Worm (Caenorhabditis elegans) whole organism, L4 larva: ENCODE data around the gene F47B8.1.

Experiments
- F10B5.3 ChIP-seq: sonication (generic microtip); optimal IDR thresholded peaks from 2 replicates; lab custom pipeline; 2016; ENCODE audit warnings: mild to moderate bottlenecking, missing genetic modification characterization, missing compliant biosample characterization
- F37D6.2 ChIP-seq: sonication (generic microtip); optimal IDR thresholded peaks from 2 replicates; lab custom pipeline; 2016; ENCODE audit warnings: mild to moderate bottlenecking, missing genetic modification characterization, missing compliant biosample characterization
- Y48G9A.11 ChIP-seq: fragments of 200-800 bp; sonication (Bioruptor generic); IDR thresholded peaks from 2 replicates; pipeline ENCODE4 v1.3.6; 2022; ENCODE audit warnings: missing genetic modification reagents, missing genetic modification characterization, missing compliant biosample characterization
- aha-1 ChIP-seq: fragments of 150-350 bp; peaks from one replicate; lab custom pipeline; 2014; ENCODE audit warnings: missing biosample characterization, missing genetic modification characterization
- aly-2 ChIP-seq: sonication (generic microtip); optimal IDR thresholded peaks from 2 replicates; lab custom pipeline; 2018; ENCODE audit warnings: missing biosample characterization, missing genetic modification characterization
- ama-1 ChIP-seq: fragments of 150-350 bp; optimal IDR thresholded peaks from 2 replicates; lab custom pipeline; 2014; ENCODE audit warnings: inconsistent platforms, mixed read lengths
- ceh-28 ChIP-seq: fragments of 150-350 bp; optimal IDR thresholded peaks from 2 replicates; lab custom pipeline; 2014; ENCODE audit warnings: missing biosample characterization, missing genetic modification reagents, missing genetic modification characterization
- ceh-44 ChIP-seq: fragments of 200-800 bp; sonication (Bioruptor generic); IDR thresholded peaks from 2 replicates; pipeline ENCODE4 v1.3.6; 2022; ENCODE audit warnings: missing genetic modification reagents, missing genetic modification characterization, missing compliant biosample characterization
- ceh-82 ChIP-seq: sonication (generic microtip); optimal IDR thresholded peaks from 2 replicates; lab custom pipeline; 2017; ENCODE audit warnings: missing biosample characterization, missing genetic modification characterization
- ces-1 ChIP-seq: fragments of 150-350 bp; sonication (generic microtip); optimal IDR thresholded peaks from 4 replicates; lab custom pipeline; 2014; ENCODE audit warnings: missing biosample characterization, missing genetic modification reagents, missing genetic modification characterization
- cey-2 ChIP-seq: sonication (generic microtip); optimal IDR thresholded peaks from 3 replicates; lab custom pipeline; 2017; ENCODE audit warnings: missing genetic modification characterization, mild to moderate bottlenecking, missing compliant biosample characterization, antibody characterized with exemption, borderline replicate concordance; ENCODE audit not compliant: insufficient read depth
- ctbp-1 ChIP-seq: fragments of 200-800 bp; sonication (Bioruptor generic); IDR thresholded peaks from 2 replicates; pipeline ENCODE4 v1.3.6; 2022; ENCODE audit warnings: missing genetic modification reagents, missing genetic modification characterization, missing compliant biosample characterization
- daf-19 ChIP-seq: fragments of 200-800 bp; sonication (Bioruptor generic); conservative IDR thresholded peaks from 2 replicates; pipeline ENCODE4 v1.3.6; 2022; ENCODE audit warnings: missing genetic modification characterization, missing compliant biosample characterization
- dmd-8 ChIP-seq: fragments of 200-800 bp; sonication (Bioruptor generic); IDR thresholded peaks from 2 replicates; pipeline ENCODE4 v1.3.6; 2022; ENCODE audit warnings: missing genetic modification characterization, missing compliant biosample characterization
- duxl-1 ChIP-seq: sonication (generic microtip); optimal IDR thresholded peaks from 2 replicates; lab custom pipeline; 2016; ENCODE audit warnings: mild to moderate bottlenecking, missing genetic modification characterization, moderate library complexity, missing compliant biosample characterization; ENCODE audit not compliant: poor library complexity
- egl-27 ChIP-seq: sonication (generic microtip); optimal IDR thresholded peaks from 3 replicates; lab custom pipeline; 2017; ENCODE audit warnings: missing biosample characterization, missing genetic modification reagents, missing genetic modification characterization
- egl-43 ChIP-seq: fragments of 200-800 bp; sonication (Bioruptor generic); IDR thresholded peaks from 2 replicates; pipeline ENCODE4 v1.3.6; 2022; ENCODE audit warnings: missing genetic modification reagents, missing genetic modification characterization, missing compliant biosample characterization
- fos-1 ChIP-seq: fragments of 150-350 bp; optimal IDR thresholded peaks from 2 replicates; lab custom pipeline; 2014; ENCODE audit warnings: missing biosample characterization, missing genetic modification characterization
- lin-15B ChIP-seq: fragments of 150-350 bp; sonication (generic microtip); optimal IDR thresholded peaks from 3 replicates; lab custom pipeline; 2014; ENCODE audit warnings: missing biosample characterization, missing genetic modification characterization
- lin-39 ChIP-seq: fragments of 150-350 bp; optimal IDR thresholded peaks from 2 replicates; lab custom pipeline; 2014; ENCODE audit warnings: missing biosample characterization, missing genetic modification reagents, missing genetic modification characterization
- madf-9 ChIP-seq: fragments of 200-800 bp; sonication (Bioruptor generic); conservative IDR thresholded peaks from 2 replicates; pipeline ENCODE4 v1.3.6; 2022; ENCODE audit warnings: missing genetic modification reagents, missing genetic modification characterization, missing compliant biosample characterization
- mxl-2 ChIP-seq: fragments of 200-800 bp; sonication (Bioruptor generic); conservative IDR thresholded peaks from 2 replicates; pipeline ENCODE4 v1.3.6; 2022; ENCODE audit warnings: missing genetic modification reagents, missing genetic modification characterization, missing compliant biosample characterization
- mxl-3 ChIP-seq: fragments of 200-800 bp; sonication (Bioruptor generic); optimal IDR thresholded peaks from 2 replicates; lab custom pipeline; 2018; ENCODE audit warnings: mild to moderate bottlenecking, missing genetic modification characterization, missing compliant biosample characterization
- nhr-10 ChIP-seq: fragments of 150-350 bp; optimal IDR thresholded peaks from 2 replicates; lab custom pipeline; 2014; ENCODE audit warnings: missing biosample characterization, missing genetic modification characterization
- nhr-11 ChIP-seq: fragments of 150-350 bp; optimal IDR thresholded peaks from 2 replicates; lab custom pipeline; 2014; ENCODE audit warnings: missing biosample characterization, missing genetic modification characterization
- nhr-111 ChIP-seq: fragments of 200-800 bp; sonication (Bioruptor generic); optimal IDR thresholded peaks from 2 replicates; lab custom pipeline; 2018; ENCODE audit warnings: mild to moderate bottlenecking, missing genetic modification characterization, missing compliant biosample characterization
- nhr-41 ChIP-seq: fragments of 200-800 bp; sonication (Bioruptor generic); IDR thresholded peaks from 2 replicates; pipeline ENCODE4 v1.3.6; 2022; ENCODE audit warnings: missing genetic modification reagents, missing genetic modification characterization, missing compliant biosample characterization
- nhr-42 ChIP-seq: fragments of 200-800 bp; sonication (Bioruptor generic); IDR thresholded peaks from 2 replicates; pipeline ENCODE4 v1.3.6; 2022; ENCODE audit warnings: missing genetic modification characterization, missing compliant biosample characterization
- nhr-48 ChIP-seq: sonication (generic microtip); optimal IDR thresholded peaks from 2 replicates; lab custom pipeline; 2016; ENCODE audit warnings: mild to moderate bottlenecking, missing genetic modification characterization, missing compliant biosample characterization
- nhr-76 ChIP-seq: fragments of 150-350 bp; optimal IDR thresholded peaks from 2 replicates; lab custom pipeline; 2014; ENCODE audit warnings: missing biosample characterization, missing genetic modification characterization
- php-3 ChIP-seq: fragments of 200-800 bp; sonication (Bioruptor generic); IDR thresholded peaks from 2 replicates; pipeline ENCODE4 v1.3.6; 2022; ENCODE audit warnings: missing genetic modification reagents, missing genetic modification characterization, missing compliant biosample characterization
- pqm-1 ChIP-seq: sonication (generic microtip); optimal IDR thresholded peaks from 2 replicates; lab custom pipeline; 2017; ENCODE audit warnings: missing biosample characterization, missing genetic modification characterization
- rbr-2 ChIP-seq: sonication (generic microtip); optimal IDR thresholded peaks from 2 replicates; lab custom pipeline; 2016; ENCODE audit warnings: missing genotype, missing genetic modification characterization, missing compliant biosample characterization
- sdz-12 ChIP-seq: fragments of 200-800 bp; sonication (Bioruptor generic); optimal IDR thresholded peaks from 2 replicates; lab custom pipeline; 2018; ENCODE audit warnings: mild to moderate bottlenecking, missing genetic modification characterization, missing compliant biosample characterization
- set-16 ChIP-seq: fragments of 200-800 bp; sonication (Bioruptor generic); IDR thresholded peaks from 2 replicates; pipeline ENCODE4 v1.3.6; 2022; ENCODE audit warnings: missing genetic modification reagents, missing genetic modification characterization, missing compliant biosample characterization
- snpc-4 ChIP-seq: fragments of 150-350 bp; optimal IDR thresholded peaks from 2 replicates; lab custom pipeline; 2014; ENCODE audit warnings: missing biosample characterization, missing genetic modification characterization
- spr-3 ChIP-seq: fragments of 200-800 bp; sonication (Bioruptor generic); optimal IDR thresholded peaks from 2 replicates; lab custom pipeline; 2018; ENCODE audit warnings: mild to moderate bottlenecking, missing genetic modification characterization, missing compliant biosample characterization
- unc-39 ChIP-seq: sonication (generic microtip); optimal IDR thresholded peaks from 2 replicates; lab custom pipeline; 2017; ENCODE audit warnings: missing biosample characterization, missing genetic modification characterization
- unc-62 ChIP-seq, 3 experiments: fragments of 150-350 bp in 1 of 3; sonication (generic microtip); optimal IDR thresholded peaks in 2 of 3; peaks in 1 of 3; 1 replicate in 1 of 3; 2 replicates in 2 of 3; lab custom pipeline; 2014 to 2017; ENCODE audit warnings: missing biosample characterization in 3 of 3, missing genetic modification characterization in 3 of 3, missing genetic modification reagents in 3 of 3, missing genotype in 1 of 3
- vab-7 ChIP-seq: fragments of 200-800 bp; sonication (Bioruptor generic); IDR thresholded peaks from 2 replicates; pipeline ENCODE4 v1.3.6; 2022; ENCODE audit warnings: missing genetic modification reagents, missing genetic modification characterization, missing compliant biosample characterization
- zfp-2 ChIP-seq: sonication (generic microtip); optimal IDR thresholded peaks from 2 replicates; lab custom pipeline; 2016; ENCODE audit warnings: mild to moderate bottlenecking, missing genetic modification characterization, missing compliant biosample characterization
- zfp-3 ChIP-seq: fragments of 200-800 bp; sonication (Bioruptor generic); conservative IDR thresholded peaks from 2 replicates; pipeline ENCODE4 v1.3.6; 2022; ENCODE audit warnings: missing genetic modification reagents, missing genetic modification characterization, missing compliant biosample characterization
- zip-11 ChIP-seq: fragments of 200-800 bp; sonication (Bioruptor generic); IDR thresholded peaks from 2 replicates; pipeline ENCODE4 v1.3.6; 2022; ENCODE audit warnings: missing genetic modification characterization, missing compliant biosample characterization
- ztf-11 ChIP-seq: fragments of 150-350 bp; optimal IDR thresholded peaks from 2 replicates; lab custom pipeline; 2014; ENCODE audit warnings: missing biosample characterization, missing genetic modification characterization

Gene F47B8.1

ce11 chrV:14354258-14354877 is 40.2 kb upstream of the F47B8.1 start, which contains the start of gene Y49A3A.3 (continued):
- peak; percentile 49; the same call in 1 of the 2 replicates for TF ChIP-seq vab-7 (GFP tag; lab: Robert Waterston, UW)
- no peak for TF ChIP-seq fos-1
- no peak for TF ChIP-seq daf-19 (GFP tag; lab: Robert Waterston, UW)
- TF ChIP-seq sdz-12 (GFP tag; lab: Kevin White, UChicago), result peak; percentile 85
- TF ChIP-seq zfp-3 (GFP tag; lab: Robert Waterston, UW), result peak; percentile 82; the same call in 1 of the 2 replicates
- TF ChIP-seq unc-39, result no peak
- TF ChIP-seq aha-1 (tag; lab: Kevin White, UChicago), result peak; percentile 94
- no peak for TF ChIP-seq F10B5.3 (tag; lab: Kevin White, UChicago)
- TF ChIP-seq nhr-42 (GFP tag; lab: Robert Waterston, UW), result 0 out of 2 replicates have a peak, but pooled peaks have one; percentile 27
- no peak for TF ChIP-seq egl-27 (tag; lab: Kevin White, UChicago)
- no peak for TF ChIP-seq ceh-82 (tag; lab: Kevin White, UChicago)
- TF ChIP-seq dmd-8 (GFP tag; lab: Robert Waterston, UW), result no peak
- peak; percentile 40; the same call in 1 of the 2 replicates for TF ChIP-seq ctbp-1 (GFP tag; lab: Robert Waterston, UW)
- peak; percentile 9 for TF ChIP-seq mxl-3 (GFP tag; lab: Kevin White, UChicago)
- peak; percentile 67 for TF ChIP-seq spr-3
- no peak for TF ChIP-seq nhr-11 (tag; lab: Kevin White, UChicago)
- 0 out of 2 replicates have a peak, but pooled peaks have one; percentile 7 for TF ChIP-seq mxl-2 (GFP tag; lab: Robert Waterston, UW)
- no peak for TF ChIP-seq ces-1 (GFP tag; lab: Kevin White, UChicago)
- TF ChIP-seq aly-2, result peak; percentile 83
- no peak for TF ChIP-seq nhr-41
- TF ChIP-seq Y48G9A.11 (GFP tag; lab: Robert Waterston, UW), result no peak
- TF ChIP-seq duxl-1 (tag; lab: Kevin White, UChicago), result peak; percentile 37
- no peak for TF ChIP-seq zfp-2
- peak; percentile 69; the same call in 1 of the 2 replicates for TF ChIP-seq egl-43 (GFP tag; lab: Robert Waterston, UW)
- no peak for TF ChIP-seq F37D6.2
- no peak for TF ChIP-seq nhr-76 (tag; lab: Kevin White, UChicago)
- peak; percentile 28 for TF ChIP-seq nhr-111 (GFP tag; lab: Kevin White, UChicago)
- no peak for TF ChIP-seq ceh-28 (tag; lab: Kevin White, UChicago)
- no peak for TF ChIP-seq pqm-1 (tag; lab: Kevin White, UChicago)
- 0 out of 2 replicates have a peak, but pooled peaks have one; percentile 22 for TF ChIP-seq zip-11 (GFP tag; lab: Robert Waterston, UW)
- TF ChIP-seq snpc-4 (tag; lab: Kevin White, UChicago), result no peak
- TF ChIP-seq ama-1 (lab: Kevin White, UChicago), result peak; percentile 80

ce11 chrV:14352032-14352431 is 37.9 kb upstream of the F47B8.1 start:
- TF ChIP-seq aha-1 (tag; lab: Kevin White, UChicago) (peak; percentile 81), madf-9 (GFP tag; lab: Robert Waterston, UW) (no peak), ztf-11 (tag; lab: Kevin White, UChicago) (no peak), lin-39 (tag; lab: Kevin White, UChicago) (no peak), ceh-44 (no peak), lin-15B (no peak), vab-7 (GFP tag; lab: Robert Waterston, UW) (no peak), set-16 (GFP tag; lab: Robert Waterston, UW) (peak; percentile 56), rbr-2 (tag; lab: Kevin White, UChicago) (no peak), nhr-10 (tag; lab: Kevin White, UChicago) (no peak), unc-62 (GFP tag; optimal IDR thresholded peaks at IDR 0.05 in 1 of 2; lab: Kevin White, UChicago) (no peak), unc-62 (tag; optimal IDR thresholded peaks at IDR 0.05; lab: Kevin White, UChicago) (no peak), egl-43 (GFP tag; lab: Robert Waterston, UW) (no peak), mxl-3 (GFP tag; lab: Kevin White, UChicago) (peak; percentile 5), nhr-48 (tag; lab: Kevin White, UChicago) (no peak), cey-2 (tag; lab: Kevin White, UChicago) (no peak), php-3 (GFP tag; lab: Robert Waterston, UW) (no peak)
